Fruit fly (Drosophila melanogaster): ENCODE data around the gene CG17776.

- TF ChIP-seq CG9876 (GFP tag; optimal IDR thresholded peaks at IDR 0.05) (no peak), CG32772 (GFP tag; IDR thresholded peaks at IDR 0.05) (no peak), CG30020 (tag; optimal IDR thresholded peaks at IDR 0.05) (no peak), Rx (GFP tag; IDR thresholded peaks at IDR 0.05) (no peak), nmo (GFP tag; optimal IDR thresholded peaks at IDR 0.05) (no peak), CG5180 (GFP tag; optimal IDR thresholded peaks at IDR 0.05) (no peak), rib (GFP tag; IDR thresholded peaks at IDR 0.05) (no peak)
Observed at dm6 chrX:2165394-2165793, 19.1 kb upstream of the CG17776 start.
